Fruit fly (Drosophila melanogaster) whole organism, embryonic: ENCODE data around the gene nkt.

Source experiments
- CG1024 ChIP-seq: fragments of 200-800 bp; sonication (Bioruptor generic); IDR thresholded peaks from 2 replicates; pipeline ENCODE4 v1.3.6; 2022; ENCODE audit warnings: missing biosample characterization, missing genetic modification characterization
- CG10321 ChIP-seq: fragments of 200-800 bp; sonication (Bioruptor generic); IDR thresholded peaks from 2 replicates; pipeline ENCODE4 v1.3.6; 2022; ENCODE audit warnings: missing biosample characterization, missing genetic modification characterization
- CG14014 ChIP-seq: fragments of 200-800 bp; sonication (Bioruptor generic); IDR thresholded peaks from 2 replicates; pipeline ENCODE4 v1.3.6; 2022; ENCODE audit warnings: missing biosample characterization, missing genetic modification characterization
- CG1602 ChIP-seq: fragments of 200-800 bp; sonication (Bioruptor generic); optimal IDR thresholded peaks from 3 replicates; lab custom pipeline; 2016; ENCODE audit warnings: missing biosample characterization, missing genetic modification characterization
- CG17186 ChIP-seq: fragments of 200-800 bp; sonication (Bioruptor generic); optimal IDR thresholded peaks from 3 replicates; lab custom pipeline; 2017; ENCODE audit warnings: missing biosample characterization, missing genetic modification reagents, missing genetic modification characterization
- CG17802 ChIP-seq: fragments of 200-800 bp; sonication (Bioruptor generic); optimal IDR thresholded peaks from 2 replicates; lab custom pipeline; 2018; ENCODE audit warnings: missing biosample characterization, mild to moderate bottlenecking, missing genetic modification characterization, moderate library complexity
- CG18011 ChIP-seq: fragments of 200-800 bp; sonication (Bioruptor generic); optimal IDR thresholded peaks from 2 replicates; lab custom pipeline; 2017; ENCODE audit warnings: missing biosample characterization, missing genetic modification characterization, mild to moderate bottlenecking, moderate library complexity, missing genotype
- CG18476 ChIP-seq: fragments of 200-800 bp; sonication (Bioruptor generic); optimal IDR thresholded peaks from 2 replicates; lab custom pipeline; 2016; ENCODE audit warnings: missing biosample characterization, mild to moderate bottlenecking, missing genetic modification characterization
- CG3847 ChIP-seq: fragments of 200-800 bp; sonication (Bioruptor generic); IDR thresholded peaks from 2 replicates; pipeline ENCODE4 v1.3.6; 2022; ENCODE audit warnings: missing biosample characterization, missing genetic modification characterization
- CG4424 ChIP-seq: fragments of 200-800 bp; sonication (Bioruptor generic); optimal IDR thresholded peaks from 3 replicates; lab custom pipeline; 2016; ENCODE audit warnings: missing biosample characterization, missing genetic modification characterization
- CG4617 ChIP-seq: fragments of 200-800 bp; sonication (Bioruptor generic); optimal IDR thresholded peaks from 3 replicates; lab custom pipeline; 2016; ENCODE audit warnings: missing biosample characterization, missing genetic modification characterization, borderline replicate concordance
- CG4730 ChIP-seq: fragments of 200-800 bp; sonication (Bioruptor generic); IDR thresholded peaks from 2 replicates; pipeline ENCODE4 v1.3.6; 2022; ENCODE audit warnings: missing biosample characterization, missing genetic modification characterization
- CG4854 ChIP-seq: fragments of 200-800 bp; sonication (Bioruptor generic); optimal IDR thresholded peaks from 2 replicates; lab custom pipeline; 2016; ENCODE audit warnings: missing biosample characterization, missing genetic modification characterization, inconsistent platforms
- CG7372 ChIP-seq: fragments of 200-800 bp; sonication (Bioruptor generic); IDR thresholded peaks from 2 replicates; pipeline ENCODE4 v1.3.6; 2022; ENCODE audit warnings: missing biosample characterization, missing genetic modification characterization
- CG7987 ChIP-seq: fragments of 200-800 bp; sonication (Bioruptor generic); optimal IDR thresholded peaks from 2 replicates; lab custom pipeline; 2018; ENCODE audit warnings: missing biosample characterization, mild to moderate bottlenecking, missing genetic modification characterization, moderate library complexity
- CG9437 ChIP-seq: fragments of 200-800 bp; sonication (Bioruptor generic); optimal IDR thresholded peaks from 2 replicates; lab custom pipeline; 2018; ENCODE audit warnings: missing biosample characterization, mild to moderate bottlenecking, missing genetic modification characterization
- CG9797 ChIP-seq: fragments of 200-800 bp; sonication (Bioruptor generic); optimal IDR thresholded peaks from 3 replicates; lab custom pipeline; 2018; ENCODE audit warnings: missing biosample characterization, mild to moderate bottlenecking, missing genetic modification characterization
- CHES-1-like ChIP-seq: fragments of 200-800 bp; sonication (Bioruptor generic); optimal IDR thresholded peaks from 2 replicates; lab custom pipeline; 2016; ENCODE audit warnings: missing biosample characterization, missing genetic modification characterization
- CoRest ChIP-seq: fragments of 200-800 bp; sonication (Bioruptor generic); optimal IDR thresholded peaks from 3 replicates; lab custom pipeline; 2018; ENCODE audit warnings: missing biosample characterization, mild to moderate bottlenecking, missing genetic modification characterization, moderate library complexity
- Dp ChIP-seq: fragments of 200-800 bp; sonication (Bioruptor generic); optimal IDR thresholded peaks from 2 replicates; lab custom pipeline; 2018; ENCODE audit warnings: missing biosample characterization, mild to moderate bottlenecking, missing genetic modification characterization, moderate library complexity
- E2f1 ChIP-seq: fragments of 200-800 bp; sonication (Bioruptor generic); IDR thresholded peaks from 2 replicates; pipeline ENCODE4 v1.3.6; 2022; ENCODE audit warnings: missing biosample characterization, missing genetic modification characterization
- Elba2 ChIP-seq: fragments of 200-800 bp; sonication (Bioruptor generic); optimal IDR thresholded peaks from 3 replicates; lab custom pipeline; 2016; ENCODE audit warnings: missing biosample characterization, missing genetic modification characterization
- HLH4C ChIP-seq: fragments of 200-800 bp; sonication (Bioruptor generic); IDR thresholded peaks from 3 replicates; pipeline ENCODE4 v1.3.6; 2022; ENCODE audit warnings: missing biosample characterization, missing genetic modification characterization; ENCODE audit not compliant: partially characterized antibody
- Hand ChIP-seq: fragments of 200-800 bp; sonication (Bioruptor generic); optimal IDR thresholded peaks from 2 replicates; lab custom pipeline; 2017; ENCODE audit warnings: mild to moderate bottlenecking, missing biosample characterization, missing genetic modification reagents, missing genetic modification characterization
- Mrtf ChIP-seq: fragments of 200-800 bp; sonication (Bioruptor generic); IDR thresholded peaks from 3 replicates; pipeline ENCODE4 v1.3.6; 2022; ENCODE audit warnings: missing biosample characterization, missing genetic modification characterization
- Opbp ChIP-seq: fragments of 200-800 bp; sonication (Bioruptor generic); IDR thresholded peaks from 3 replicates; pipeline ENCODE4 v1.3.6; 2022; ENCODE audit warnings: missing biosample characterization, missing genetic modification characterization; ENCODE audit not compliant: partially characterized antibody
- TFAM ChIP-seq: fragments of 200-800 bp; sonication (Bioruptor generic); optimal IDR thresholded peaks from 2 replicates; lab custom pipeline; 2017; ENCODE audit warnings: missing biosample characterization, missing genetic modification characterization, inconsistent platforms
- Tbp ChIP-seq: fragments of >200 bp; optimal IDR thresholded peaks from 2 replicates; lab custom pipeline; 2018; ENCODE audit warnings: missing biosample characterization, missing genetic modification characterization
- Xbp1 ChIP-seq: fragments of 200-800 bp; sonication (Bioruptor generic); optimal IDR thresholded peaks from 3 replicates; lab custom pipeline; 2016; ENCODE audit warnings: missing biosample characterization, mild to moderate bottlenecking, missing genetic modification characterization
- ato ChIP-seq: fragments of 200-800 bp; sonication (Bioruptor generic); IDR thresholded peaks from 2 replicates; pipeline ENCODE4 v1.3.6; 2022; ENCODE audit warnings: missing biosample characterization, missing genetic modification characterization; ENCODE audit not compliant: partially characterized antibody
- bbx ChIP-seq: fragments of 200-800 bp; sonication (Bioruptor generic); IDR thresholded peaks from 2 replicates; pipeline ENCODE4 v1.3.6; 2022; ENCODE audit warnings: missing biosample characterization, missing genetic modification characterization; ENCODE audit not compliant: partially characterized antibody
- cad ChIP-seq: fragments of >200 bp; optimal IDR thresholded peaks from 2 replicates; lab custom pipeline; 2017; ENCODE audit warnings: missing biosample characterization, missing genetic modification characterization
- dm ChIP-seq: fragments of 200-800 bp; sonication (Bioruptor generic); optimal IDR thresholded peaks from 3 replicates; lab custom pipeline; 2016; ENCODE audit warnings: missing biosample characterization, missing genetic modification characterization
- dmrt11E ChIP-seq: fragments of 200-800 bp; sonication (Bioruptor generic); optimal IDR thresholded peaks from 3 replicates; lab custom pipeline; 2018; ENCODE audit warnings: missing biosample characterization, mild to moderate bottlenecking, missing genetic modification characterization, moderate library complexity
- gem ChIP-seq: fragments of 200-800 bp; sonication (Bioruptor generic); optimal IDR thresholded peaks from 2 replicates; lab custom pipeline; 2019; ENCODE audit warnings: missing biosample characterization, mild to moderate bottlenecking, missing genetic modification characterization, moderate library complexity
- gro ChIP-seq: fragments of 200-800 bp; sonication (Bioruptor generic); optimal IDR thresholded peaks from 2 replicates; lab custom pipeline; 2016; ENCODE audit warnings: missing biosample characterization, missing genetic modification characterization
- insv ChIP-seq, 2 experiments: fragments of 200-800 bp; sonication (Bioruptor generic); optimal IDR thresholded peaks; 3 replicates each; lab custom pipeline; 2016 to 2018; ENCODE audit warnings: missing biosample characterization in 2 of 2, missing genetic modification characterization in 2 of 2
- kni ChIP-seq: fragments of 200-800 bp; sonication (Bioruptor generic); optimal IDR thresholded peaks from 3 replicates; lab custom pipeline; 2017; ENCODE audit warnings: mild to moderate bottlenecking, missing biosample characterization, missing genetic modification reagents, missing genetic modification characterization
- lbe ChIP-seq: fragments of 200-800 bp; sonication (Bioruptor generic); optimal IDR thresholded peaks from 2 replicates; lab custom pipeline; 2016; ENCODE audit warnings: missing biosample characterization, mild to moderate bottlenecking, missing genetic modification characterization
- p53 ChIP-seq: fragments of 200-800 bp; sonication (Bioruptor generic); optimal IDR thresholded peaks from 2 replicates; lab custom pipeline; 2016; ENCODE audit warnings: missing biosample characterization, missing genetic modification characterization
- salm ChIP-seq: fragments of 200-800 bp; sonication (Bioruptor generic); optimal IDR thresholded peaks from 2 replicates; lab custom pipeline; 2018; ENCODE audit warnings: missing biosample characterization, mild to moderate bottlenecking, missing genetic modification characterization
- sc ChIP-seq, 3 experiments: fragments of >200 bp in 2 of 3; fragments of 200-800 bp in 1 of 3; sonication (Bioruptor generic) in 1 of 3; optimal IDR thresholded peaks; 2 replicates in 2 of 3; 3 replicates in 1 of 3; lab custom pipeline; 2017; ENCODE audit warnings: mild to moderate bottlenecking in 1 of 3, missing biosample characterization in 1 of 3, missing genetic modification characterization in 1 of 3, missing genetic modification reagents in 1 of 3
- scrt ChIP-seq: fragments of 200-800 bp; sonication (Bioruptor generic); optimal IDR thresholded peaks from 2 replicates; lab custom pipeline; 2018; ENCODE audit warnings: missing biosample characterization, mild to moderate bottlenecking, missing genetic modification characterization, moderate library complexity
- sens ChIP-seq: fragments of 200-800 bp; sonication (Bioruptor generic); peaks from one replicate; lab custom pipeline; 2016; ENCODE audit warnings: missing biosample characterization, missing genetic modification characterization
- sisA ChIP-seq: fragments of 200-800 bp; sonication (Bioruptor generic); IDR thresholded peaks from 2 replicates; pipeline ENCODE4 v1.3.6; 2022; ENCODE audit warnings: missing biosample characterization, missing genetic modification characterization
- sna ChIP-seq: fragments of 200-800 bp; sonication (Bioruptor generic); IDR thresholded peaks from 2 replicates; pipeline ENCODE4 v1.3.6; 2022; ENCODE audit warnings: missing biosample characterization, missing genetic modification characterization; ENCODE audit not compliant: partially characterized antibody
- sqz ChIP-seq: fragments of 200-800 bp; sonication (Bioruptor generic); optimal IDR thresholded peaks from 3 replicates; lab custom pipeline; 2018; ENCODE audit warnings: missing biosample characterization, mild to moderate bottlenecking, missing genetic modification characterization
- vnd ChIP-seq: fragments of 200-800 bp; sonication (Bioruptor generic); IDR thresholded peaks from 3 replicates; pipeline ENCODE4 v1.3.6; 2022; ENCODE audit warnings: missing biosample characterization, missing genetic modification characterization; ENCODE audit not compliant: partially characterized antibody
- zen2 ChIP-seq: fragments of 200-800 bp; sonication (Bioruptor generic); IDR thresholded peaks from 3 replicates; pipeline ENCODE4 v1.3.6; 2022; ENCODE audit warnings: missing biosample characterization, missing genetic modification characterization; ENCODE audit not compliant: partially characterized antibody
- zf30C ChIP-seq: fragments of 200-800 bp; sonication (Bioruptor generic); optimal IDR thresholded peaks from 3 replicates; lab custom pipeline; 2018; ENCODE audit warnings: missing biosample characterization, mild to moderate bottlenecking, missing genetic modification characterization

nkt gene

dm6 chr3L:11210517-11210916 is 9.4 kb downstream of the nkt start, which contains the start of the genes Ube3a and CG7600 (continued):
- TF ChIP-seq vnd (GFP tag; lab: Robert Waterston, UW) (peak; percentile 100), CHES-1-like (GFP tag; lab: Kevin White, UChicago) (peak; percentile 54), CG9437 (peak; percentile 68), CG18011 (no peak), CG17802 (no peak), cad (GFP tag; lab: Kevin White, UChicago) (no peak), CG14014 (GFP tag; lab: Robert Waterston, UW) (no peak), sisA (GFP tag; lab: Robert Waterston, UW) (no peak), Elba2 (GFP tag; lab: Kevin White, UChicago) (peak; percentile 60), CG4854 (peak; percentile 25), CG10321 (GFP tag; lab: Robert Waterston, UW) (no peak), CG7372 (GFP tag; lab: Robert Waterston, UW) (no peak), sens (GFP tag; lab: Kevin White, UChicago) (peak; percentile 89), CG1024 (GFP tag; lab: Robert Waterston, UW) (no peak), TFAM (GFP tag; lab: Kevin White, UChicago) (no peak), zf30C (GFP tag; lab: Kevin White, UChicago) (no peak), sna (GFP tag; lab: Robert Waterston, UW) (peak; percentile 100), Opbp (GFP tag; lab: Robert Waterston, UW) (peak; percentile 100), CG4424 (peak; percentile 68), insv (GFP tag; optimal IDR thresholded peaks at IDR 0.05; lab: Kevin White, UChicago) (peak in 1 of 2 experiments; percentile 73), p53 (GFP tag; lab: Kevin White, UChicago) (peak; percentile 7), E2f1 (GFP tag; lab: Robert Waterston, UW) (no peak; the same call in 1 of the 2 replicates), CG7987 (GFP tag; lab: Kevin White, UChicago) (peak; percentile 62), CG3847 (peak; percentile 77), CoRest (peak; percentile 49), CG9797 (GFP tag; lab: Kevin White, UChicago) (peak; percentile 71), lbe (peak; percentile 81), CG18476 (GFP tag; lab: Kevin White, UChicago) (no peak), CG4730 (GFP tag; lab: Robert Waterston, UW) (no peak), zen2 (GFP tag; lab: Robert Waterston, UW) (peak; percentile 100), sc (optimal IDR thresholded peaks at IDR 0.05; lab: Kevin White, UChicago) (no peak), sc (GFP tag; optimal IDR thresholded peaks at IDR 0.05; lab: Kevin White, UChicago) (no peak), CG1602 (GFP tag; lab: Kevin White, UChicago) (peak; percentile 6), gro (GFP tag; lab: Kevin White, UChicago) (peak; percentile 63), Dp (GFP tag; lab: Kevin White, UChicago) (peak; percentile 68), HLH4C (GFP tag; lab: Robert Waterston, UW) (peak; percentile 100), sqz (GFP tag; lab: Kevin White, UChicago) (peak; percentile 73), CG4617 (GFP tag; lab: Kevin White, UChicago) (peak; percentile 52), Mrtf (GFP tag; lab: Robert Waterston, UW) (no peak), scrt (GFP tag; lab: Kevin White, UChicago) (peak; percentile 65), Tbp (GFP tag; lab: Kevin White, UChicago) (no peak), CG17186 (peak; percentile 74), dmrt11E (tag; lab: Kevin White, UChicago) (peak; percentile 11), Hand (GFP tag; lab: Kevin White, UChicago) (peak; percentile 28), bbx (peak; percentile 100), salm (peak; percentile 28), gem (tag; lab: Kevin White, UChicago) (peak; percentile 20), Xbp1 (GFP tag; lab: Kevin White, UChicago) (peak; percentile 47), ato (peak; percentile 100), kni (GFP tag; lab: Kevin White, UChicago) (no peak), dm (GFP tag; lab: Kevin White, UChicago) (peak; percentile 81)
